Worm (Caenorhabditis elegans): ENCODE data around the gene epac-1.

DNA sequence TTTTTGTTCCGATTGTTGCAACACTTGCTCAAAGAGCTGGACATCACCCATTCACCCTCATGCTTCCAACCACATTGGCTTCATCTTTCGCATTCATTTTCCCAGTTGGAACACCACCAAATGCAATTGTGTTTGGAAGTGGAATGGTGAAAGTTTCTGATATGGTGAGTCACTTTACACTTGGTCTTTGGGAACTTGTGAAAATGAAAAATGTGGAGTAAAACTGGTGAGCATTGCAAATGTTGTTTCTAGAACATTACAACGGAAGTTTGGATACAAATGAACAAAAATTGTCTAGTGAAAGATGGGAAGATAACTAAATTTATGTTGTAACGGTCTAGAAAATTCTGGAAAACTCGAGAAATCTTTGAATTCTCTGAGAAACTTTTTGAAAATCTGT lies 32.7 kb upstream of the epac-1 start:
- no peak for TF ChIP-seq nfya-1 (tag; optimal IDR thresholded peaks at IDR 0.05; ENCODE audit: insufficient read depth)
- no peak for TF ChIP-seq aly-2 (tag; optimal IDR thresholded peaks at IDR 0.05)
